Worm (Caenorhabditis elegans) whole organism, late embryonic: ENCODE measurements around the gene srgp-1.

Experiments used
- C08G9.2 ChIP-seq: sonication (generic microtip); optimal IDR thresholded peaks from 2 replicates; lab custom pipeline; 2016; ENCODE audit warnings: mild to moderate bottlenecking, missing genetic modification characterization, moderate library complexity, missing compliant biosample characterization
- C38D4.7 ChIP-seq: fragments of 200-800 bp; sonication (Bioruptor generic); optimal IDR thresholded peaks from 2 replicates; lab custom pipeline; 2018; ENCODE audit warnings: mild to moderate bottlenecking, missing genetic modification characterization, moderate library complexity, missing compliant biosample characterization
- F13H6.1 ChIP-seq: sonication (generic microtip); optimal IDR thresholded peaks from 2 replicates; lab custom pipeline; 2016; ENCODE audit warnings: missing genetic modification characterization, missing compliant biosample characterization
- K02D7.2 ChIP-seq: sonication (generic microtip); optimal IDR thresholded peaks from 2 replicates; lab custom pipeline; 2017; ENCODE audit warnings: mild to moderate bottlenecking, missing genetic modification characterization, missing compliant biosample characterization
- K09A11.1 ChIP-seq: sonication (generic microtip); optimal IDR thresholded peaks from 2 replicates; lab custom pipeline; 2017; ENCODE audit warnings: antibody characterized with exemption, mild to moderate bottlenecking, missing genetic modification characterization, missing compliant biosample characterization; ENCODE audit not compliant: insufficient read depth
- Y22D7AL.16 ChIP-seq: sonication (generic microtip); optimal IDR thresholded peaks from 2 replicates; lab custom pipeline; 2016; ENCODE audit warnings: missing genetic modification characterization, missing compliant biosample characterization
- ceh-14 ChIP-seq: sonication (generic microtip); optimal IDR thresholded peaks from 2 replicates; lab custom pipeline; 2016; ENCODE audit warnings: missing genotype, missing genetic modification characterization, missing compliant biosample characterization
- ceh-18 ChIP-seq: sonication (generic microtip); optimal IDR thresholded peaks from 2 replicates; lab custom pipeline; 2016; ENCODE audit warnings: missing genetic modification characterization, missing compliant biosample characterization
- ceh-22 ChIP-seq: sonication (generic microtip); optimal IDR thresholded peaks from 2 replicates; lab custom pipeline; 2017; ENCODE audit warnings: missing biosample characterization, missing genetic modification characterization
- ceh-24 ChIP-seq: sonication (generic microtip); optimal IDR thresholded peaks from 2 replicates; lab custom pipeline; 2016; ENCODE audit warnings: mild to moderate bottlenecking, missing genetic modification characterization, missing compliant biosample characterization
- ceh-30 ChIP-seq: fragments of 150-350 bp; optimal IDR thresholded peaks from 2 replicates; lab custom pipeline; 2014; ENCODE audit warnings: missing biosample characterization, missing genetic modification characterization
- ceh-31 ChIP-seq: sonication (generic microtip); optimal IDR thresholded peaks from 2 replicates; lab custom pipeline; 2016; ENCODE audit warnings: missing genetic modification characterization, missing compliant biosample characterization
- ceh-34 ChIP-seq: sonication (generic microtip); optimal IDR thresholded peaks from 2 replicates; lab custom pipeline; 2016; ENCODE audit warnings: mild to moderate bottlenecking, missing genetic modification characterization, missing compliant biosample characterization
- ceh-48 ChIP-seq: sonication (generic microtip); optimal IDR thresholded peaks from 2 replicates; lab custom pipeline; 2016; ENCODE audit warnings: missing genetic modification characterization, inconsistent platforms, missing compliant biosample characterization
- ceh-6 ChIP-seq: fragments of 200-800 bp; sonication (Bioruptor generic); optimal IDR thresholded peaks from 2 replicates; lab custom pipeline; 2018; ENCODE audit warnings: mild to moderate bottlenecking, missing genetic modification characterization, missing compliant biosample characterization
- che-1 ChIP-seq: sonication (generic microtip); optimal IDR thresholded peaks from 2 replicates; lab custom pipeline; 2016; ENCODE audit warnings: mild to moderate bottlenecking, missing genetic modification characterization, missing compliant biosample characterization
- dmd-4 ChIP-seq: sonication (generic microtip); optimal IDR thresholded peaks from 2 replicates; lab custom pipeline; 2016; ENCODE audit warnings: borderline replicate concordance, missing genetic modification characterization, missing compliant biosample characterization
- elt-4 ChIP-seq: sonication (generic microtip); optimal IDR thresholded peaks from 2 replicates; lab custom pipeline; 2016; ENCODE audit warnings: missing genetic modification characterization, missing compliant biosample characterization
- eyg-1 ChIP-seq: sonication (generic microtip); optimal IDR thresholded peaks from 2 replicates; lab custom pipeline; 2016; ENCODE audit warnings: missing genotype, missing genetic modification characterization, missing compliant biosample characterization
- fax-1 ChIP-seq: sonication (generic microtip); optimal IDR thresholded peaks from 2 replicates; lab custom pipeline; 2016; ENCODE audit warnings: missing genotype, missing genetic modification characterization, missing compliant biosample characterization
- fkh-10 ChIP-seq: fragments of 150-350 bp; optimal IDR thresholded peaks from 2 replicates; lab custom pipeline; 2014; ENCODE audit warnings: missing biosample characterization, missing genetic modification reagents, missing genetic modification characterization
- gmeb-2 ChIP-seq: sonication (generic microtip); optimal IDR thresholded peaks from 2 replicates; lab custom pipeline; 2016; ENCODE audit warnings: missing genetic modification characterization, inconsistent platforms, missing compliant biosample characterization
- hlh-15 ChIP-seq: sonication (generic microtip); optimal IDR thresholded peaks from 2 replicates; lab custom pipeline; 2016; ENCODE audit warnings: missing genetic modification characterization, missing compliant biosample characterization
- hlh-30 ChIP-seq: sonication (generic microtip); optimal IDR thresholded peaks from 2 replicates; lab custom pipeline; 2017; ENCODE audit warnings: antibody characterized with exemption, missing genetic modification characterization, missing compliant biosample characterization; ENCODE audit not compliant: insufficient read depth
- hlh-8 ChIP-seq: sonication (generic microtip); optimal IDR thresholded peaks from 2 replicates; lab custom pipeline; 2016; ENCODE audit warnings: missing genotype, missing genetic modification characterization, missing compliant biosample characterization
- lim-6 ChIP-seq: sonication (generic microtip); optimal IDR thresholded peaks from 2 replicates; lab custom pipeline; 2016; ENCODE audit warnings: missing genetic modification characterization, missing compliant biosample characterization
- lin-11 ChIP-seq: fragments of 200-800 bp; sonication (Bioruptor generic); optimal IDR thresholded peaks from 2 replicates; lab custom pipeline; 2018; ENCODE audit warnings: mild to moderate bottlenecking, missing genetic modification characterization, missing compliant biosample characterization
- madf-2 ChIP-seq: sonication (generic microtip); optimal IDR thresholded peaks from 2 replicates; lab custom pipeline; 2017; ENCODE audit warnings: missing genetic modification characterization, missing compliant biosample characterization
- mec-3 ChIP-seq: sonication (generic microtip); optimal IDR thresholded peaks from 2 replicates; lab custom pipeline; 2016; ENCODE audit warnings: borderline replicate concordance, missing genetic modification characterization, missing compliant biosample characterization
- nfya-1 ChIP-seq: sonication (generic microtip); optimal IDR thresholded peaks from 2 replicates; lab custom pipeline; 2017; ENCODE audit warnings: missing genetic modification characterization, mild to moderate bottlenecking, missing compliant biosample characterization, antibody characterized with exemption, moderate library complexity
- nhr-11 ChIP-seq: fragments of 150-350 bp; optimal IDR thresholded peaks from 2 replicates; lab custom pipeline; 2014; ENCODE audit warnings: missing biosample characterization, missing genetic modification characterization
- npax-4 ChIP-seq: sonication (generic microtip); optimal IDR thresholded peaks from 2 replicates; lab custom pipeline; 2016; ENCODE audit warnings: missing genetic modification characterization, missing compliant biosample characterization
- pag-3 ChIP-seq: sonication (generic microtip); optimal IDR thresholded peaks from 2 replicates; lab custom pipeline; 2016; ENCODE audit warnings: missing compliant biosample characterization, missing genetic modification characterization, borderline replicate concordance
- pat-9 ChIP-seq: fragments of 200-800 bp; sonication (Bioruptor generic); optimal IDR thresholded peaks from 2 replicates; lab custom pipeline; 2018; ENCODE audit warnings: mild to moderate bottlenecking, missing genetic modification characterization, moderate library complexity, missing compliant biosample characterization
- pha-2 ChIP-seq: sonication (generic microtip); optimal IDR thresholded peaks from 2 replicates; lab custom pipeline; 2017; ENCODE audit warnings: mild to moderate bottlenecking, missing genetic modification characterization, missing compliant biosample characterization
- pha-4 ChIP-seq: fragments of 150-350 bp; optimal IDR thresholded peaks from 2 replicates; lab custom pipeline; 2018; ENCODE audit warnings: missing biosample characterization, missing genetic modification reagents, missing genetic modification characterization
- pqm-1 ChIP-seq: sonication (generic microtip); optimal IDR thresholded peaks from 2 replicates; lab custom pipeline; 2016; ENCODE audit warnings: missing genetic modification characterization, missing compliant biosample characterization
- ref-2 ChIP-seq: sonication (generic microtip); optimal IDR thresholded peaks from 2 replicates; lab custom pipeline; 2016; ENCODE audit warnings: missing genetic modification characterization, missing compliant biosample characterization
- rnt-1 ChIP-seq: sonication (generic microtip); optimal IDR thresholded peaks from 2 replicates; lab custom pipeline; 2016; ENCODE audit warnings: missing genetic modification characterization, missing compliant biosample characterization
- sox-4 ChIP-seq: sonication (generic microtip); optimal IDR thresholded peaks from 2 replicates; lab custom pipeline; 2017; ENCODE audit warnings: mild to moderate bottlenecking, missing genetic modification characterization, inconsistent platforms, missing compliant biosample characterization
- ttx-3 ChIP-seq: sonication (generic microtip); optimal IDR thresholded peaks from 2 replicates; lab custom pipeline; 2016; ENCODE audit warnings: missing genetic modification reagents, missing genetic modification characterization, missing compliant biosample characterization
- unc-3 ChIP-seq, 2 experiments: fragments of 200-800 bp in 1 of 2; sonication (Bioruptor generic) in 1 of 2; sonication (generic microtip) in 1 of 2; conservative IDR thresholded peaks in 1 of 2; optimal IDR thresholded peaks in 1 of 2; 2 replicates each; pipeline versions ENCODE4 v1.3.6 to Lab custom; 2016 to 2022; ENCODE audit warnings: missing compliant biosample characterization in 2 of 2, missing genetic modification characterization in 2 of 2, missing genetic modification reagents in 1 of 2
- unc-42 ChIP-seq: sonication (generic microtip); optimal IDR thresholded peaks from 2 replicates; lab custom pipeline; 2016; ENCODE audit warnings: missing genotype, missing genetic modification characterization, missing compliant biosample characterization
- unc-55 ChIP-seq: sonication (generic microtip); optimal IDR thresholded peaks from 2 replicates; lab custom pipeline; 2017; ENCODE audit warnings: missing biosample characterization, missing genetic modification reagents, missing genetic modification characterization
- zip-5 ChIP-seq: sonication (generic microtip); optimal IDR thresholded peaks from 2 replicates; lab custom pipeline; 2016; ENCODE audit warnings: missing genetic modification characterization, missing compliant biosample characterization
- ztf-16 ChIP-seq: sonication (generic microtip); optimal IDR thresholded peaks from 2 replicates; lab custom pipeline; 2017; ENCODE audit warnings: missing genetic modification characterization, missing compliant biosample characterization

srgp-1 gene

ce11 chrIV:11522225-11522952 lies 47.9 kb upstream of the srgp-1 start (continued):
- TF ChIP-seq gmeb-2 (tag; lab: Kevin White, UChicago) (no peak), zip-5 (tag; lab: Kevin White, UChicago) (no peak), unc-3 (GFP tag; conservative IDR thresholded peaks at IDR 0.05; lab: Robert Waterston, UW) (no peak), unc-3 (tag; optimal IDR thresholded peaks at IDR 0.05; lab: Kevin White, UChicago) (no peak), C08G9.2 (tag; lab: Kevin White, UChicago) (no peak), nhr-11 (tag; lab: Kevin White, UChicago) (no peak), pha-4 (tag; lab: Kevin White, UChicago) (no peak), che-1 (no peak), ttx-3 (tag; lab: Kevin White, UChicago) (no peak), ceh-34 (tag; lab: Kevin White, UChicago) (no peak), ceh-48 (tag; lab: Kevin White, UChicago) (peak; percentile 16), lin-11 (tag; lab: Kevin White, UChicago) (no peak), K09A11.1 (tag; lab: Kevin White, UChicago) (no peak), pat-9 (tag; lab: Kevin White, UChicago) (no peak), pag-3 (tag; lab: Kevin White, UChicago) (no peak), sox-4 (no peak), fax-1 (tag; lab: Kevin White, UChicago) (no peak), ceh-18 (tag; lab: Kevin White, UChicago) (peak; percentile 37), hlh-8 (tag; lab: Kevin White, UChicago) (no peak)

DNA sequence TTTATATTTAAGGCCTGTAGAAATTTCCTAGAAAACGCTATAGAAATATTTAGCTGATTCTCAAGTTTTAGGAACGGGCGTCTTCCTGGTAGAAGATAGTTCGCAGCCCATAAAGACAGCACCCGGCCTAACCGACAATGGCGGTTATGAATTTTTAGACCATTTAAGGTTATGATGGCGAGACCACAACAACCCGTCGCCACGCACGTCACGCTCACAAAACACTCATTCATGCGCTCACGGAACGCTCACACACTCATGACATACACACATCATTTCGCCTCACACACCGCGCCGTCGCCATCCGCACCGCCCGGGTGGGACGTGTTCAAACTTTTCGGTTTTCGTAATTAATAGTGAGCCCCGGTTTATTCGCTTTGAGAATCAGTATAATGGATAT lies 46.6 kb upstream of the srgp-1 start:
- TF ChIP-seq elt-4 (tag; lab: Kevin White, UChicago) (no peak), hlh-30 (tag; lab: Kevin White, UChicago) (peak; percentile 1)

- TF ChIP-seq fax-1 (tag; lab: Kevin White, UChicago): no peak
- TF ChIP-seq lim-6 (tag; lab: Kevin White, UChicago): no peak
- TF ChIP-seq pha-4 (tag; lab: Kevin White, UChicago): no peak
- TF ChIP-seq unc-55 (GFP tag; lab: Kevin White, UChicago): peak; percentile 5
- no peak for TF ChIP-seq che-1
- no peak for TF ChIP-seq ceh-22 (tag; lab: Kevin White, UChicago)
- TF ChIP-seq ceh-34 (tag; lab: Kevin White, UChicago): peak; percentile 62
- peak; percentile 9 for TF ChIP-seq ref-2 (tag; lab: Kevin White, UChicago)
- no peak for TF ChIP-seq unc-3 (GFP tag; conservative IDR thresholded peaks at IDR 0.05; lab: Robert Waterston, UW)
- no peak for TF ChIP-seq unc-3 (tag; optimal IDR thresholded peaks at IDR 0.05; lab: Kevin White, UChicago)
- peak; percentile 55 for TF ChIP-seq dmd-4 (tag; lab: Kevin White, UChicago)
- no peak for TF ChIP-seq Y22D7AL.16 (tag; lab: Kevin White, UChicago)
- TF ChIP-seq K02D7.2: no peak
- no peak for TF ChIP-seq pqm-1
- no peak for TF ChIP-seq hlh-15
- TF ChIP-seq ceh-18 (tag; lab: Kevin White, UChicago): peak; percentile 43
- peak; percentile 52 for TF ChIP-seq nfya-1 (tag; lab: Kevin White, UChicago)
- no peak for TF ChIP-seq ceh-24
- no peak for TF ChIP-seq C38D4.7 (GFP tag; lab: Kevin White, UChicago)
- no peak for TF ChIP-seq npax-4 (tag; lab: Kevin White, UChicago)
- TF ChIP-seq C08G9.2 (tag; lab: Kevin White, UChicago): peak; percentile 17
- TF ChIP-seq ceh-14 (tag; lab: Kevin White, UChicago): no peak
- TF ChIP-seq unc-42 (tag; lab: Kevin White, UChicago): peak; percentile 43
- TF ChIP-seq eyg-1 (tag; lab: Kevin White, UChicago): peak; percentile 61
- TF ChIP-seq ceh-31 (tag; lab: Kevin White, UChicago): peak; percentile 65
- TF ChIP-seq madf-2 (tag; lab: Kevin White, UChicago): peak; percentile 72
- TF ChIP-seq rnt-1 (tag; lab: Kevin White, UChicago): peak; percentile 61
- TF ChIP-seq fkh-10 (GFP tag; lab: Kevin White, UChicago): no peak
- no peak for TF ChIP-seq F13H6.1 (tag; lab: Kevin White, UChicago)
- TF ChIP-seq ceh-30 (tag; lab: Kevin White, UChicago): no peak
- TF ChIP-seq pha-2: no peak
- TF ChIP-seq ztf-16 (tag; lab: Kevin White, UChicago): peak; percentile 2
- no peak for TF ChIP-seq mec-3 (tag; lab: Kevin White, UChicago)
- peak; percentile 5 for TF ChIP-seq ceh-6 (GFP tag; lab: Kevin White, UChicago)
Observed at ce11 chrIV:11524241-11524692, 46.0 kb upstream of the srgp-1 start, which contains the start of gene mep-1. TSS of gene mep-1 (plus strand) at chrIV:11524642.
